Worm (Caenorhabditis elegans) whole organism, young adult: ENCODE measurements around the gene nhl-2.

Source experiments
- B0019.2 ChIP-seq: fragments of 200-800 bp; sonication (Bioruptor generic); conservative IDR thresholded peaks from 2 replicates; pipeline ENCODE4 v1.3.6; 2022; ENCODE audit warnings: missing genetic modification reagents, missing genetic modification characterization, missing compliant biosample characterization
- B0336.3 ChIP-seq: fragments of 200-800 bp; sonication (Bioruptor generic); IDR thresholded peaks from 2 replicates; pipeline ENCODE4 v1.3.6; 2022; ENCODE audit warnings: missing genetic modification characterization, missing compliant biosample characterization
- C17E4.6 ChIP-seq: fragments of 200-800 bp; sonication (Bioruptor generic); IDR thresholded peaks from 2 replicates; pipeline ENCODE4 v1.3.6; 2022; ENCODE audit warnings: missing genetic modification reagents, missing genetic modification characterization, missing compliant biosample characterization
- F10E7.11 ChIP-seq: sonication (generic microtip); optimal IDR thresholded peaks from 2 replicates; lab custom pipeline; 2017; ENCODE audit warnings: mild to moderate bottlenecking, missing genetic modification characterization, moderate library complexity, missing compliant biosample characterization
- F23B12.7 ChIP-seq: sonication (generic microtip); optimal IDR thresholded peaks from 2 replicates; lab custom pipeline; 2017; ENCODE audit warnings: missing genetic modification characterization, mild to moderate bottlenecking, missing compliant biosample characterization, antibody characterized with exemption, moderate library complexity; ENCODE audit not compliant: insufficient read depth
- F49E8.2 ChIP-seq: sonication (generic microtip); optimal IDR thresholded peaks from 3 replicates; lab custom pipeline; 2017; ENCODE audit warnings: missing genetic modification characterization, mild to moderate bottlenecking, missing compliant biosample characterization, antibody characterized with exemption, moderate library complexity; ENCODE audit not compliant: insufficient read depth
- F52B5.7 ChIP-seq: sonication (generic microtip); optimal IDR thresholded peaks from 2 replicates; lab custom pipeline; 2016; ENCODE audit warnings: mild to moderate bottlenecking, missing genetic modification characterization, missing compliant biosample characterization
- F55B11.4 ChIP-seq: sonication (generic microtip); optimal IDR thresholded peaks from 2 replicates; lab custom pipeline; 2016; ENCODE audit warnings: missing compliant biosample characterization, missing genetic modification characterization, borderline replicate concordance; ENCODE audit not compliant: insufficient read depth
- F57C9.4 ChIP-seq: sonication (generic microtip); optimal IDR thresholded peaks from 2 replicates; lab custom pipeline; 2017; ENCODE audit warnings: mild to moderate bottlenecking, missing genetic modification characterization, missing compliant biosample characterization
- T26A5.8 ChIP-seq: sonication (generic microtip); optimal IDR thresholded peaks from 2 replicates; lab custom pipeline; 2016; ENCODE audit warnings: missing genetic modification characterization, missing compliant biosample characterization
- Y53G8AR.9 ChIP-seq: fragments of 200-800 bp; sonication (Bioruptor generic); conservative IDR thresholded peaks from 2 replicates; pipeline ENCODE4 v1.3.6; 2022; ENCODE audit warnings: missing genetic modification reagents, missing genetic modification characterization, missing compliant biosample characterization
- aptf-3 ChIP-seq: fragments of 200-800 bp; sonication (Bioruptor generic); IDR thresholded peaks from 2 replicates; pipeline ENCODE4 v1.3.6; 2022; ENCODE audit warnings: missing genetic modification characterization, missing compliant biosample characterization
- athp-1 ChIP-seq: sonication (generic microtip); optimal IDR thresholded peaks from 2 replicates; lab custom pipeline; 2017; ENCODE audit warnings: mild to moderate bottlenecking, missing genetic modification characterization, missing compliant biosample characterization
- attf-3 ChIP-seq: fragments of 200-800 bp; sonication (Bioruptor generic); conservative IDR thresholded peaks from 2 replicates; pipeline ENCODE4 v1.3.6; 2022; ENCODE audit warnings: missing genetic modification reagents, missing genetic modification characterization, missing compliant biosample characterization
- ccch-3 ChIP-seq: fragments of 200-800 bp; sonication (Bioruptor generic); optimal IDR thresholded peaks from 2 replicates; lab custom pipeline; 2018; ENCODE audit warnings: mild to moderate bottlenecking, missing genetic modification characterization, missing compliant biosample characterization
- ceh-91 ChIP-seq: fragments of 200-800 bp; sonication (Bioruptor generic); IDR thresholded peaks from 2 replicates; pipeline ENCODE4 v1.3.6; 2022; ENCODE audit warnings: missing genetic modification reagents, missing genetic modification characterization, missing compliant biosample characterization
- dox-1 ChIP-seq: fragments of 200-800 bp; sonication (Bioruptor generic); IDR thresholded peaks from 2 replicates; pipeline ENCODE4 v1.3.6; 2022; ENCODE audit warnings: missing genetic modification reagents, missing genetic modification characterization, missing compliant biosample characterization
- efl-1 ChIP-seq: fragments of 150-350 bp; optimal IDR thresholded peaks from 2 replicates; lab custom pipeline; 2014; ENCODE audit warnings: missing biosample characterization, missing genetic modification reagents, missing genetic modification characterization
- gei-17 ChIP-seq: fragments of 200-800 bp; sonication (Bioruptor generic); optimal IDR thresholded peaks from 2 replicates; lab custom pipeline; 2018; ENCODE audit warnings: mild to moderate bottlenecking, missing genetic modification characterization, missing compliant biosample characterization
- him-1 ChIP-seq: sonication (generic microtip); optimal IDR thresholded peaks from 2 replicates; lab custom pipeline; 2016; ENCODE audit warnings: missing genotype, missing genetic modification reagents, missing genetic modification characterization, missing compliant biosample characterization
- hmg-1.2 ChIP-seq: fragments of 200-800 bp; sonication (Bioruptor generic); IDR thresholded peaks from 2 replicates; pipeline ENCODE4 v1.3.6; 2022; ENCODE audit warnings: missing genetic modification reagents, missing genetic modification characterization, missing compliant biosample characterization
- hmg-20 ChIP-seq: fragments of 200-800 bp; sonication (Bioruptor generic); IDR thresholded peaks from 2 replicates; pipeline ENCODE4 v1.3.6; 2022; ENCODE audit warnings: missing genetic modification reagents, missing genetic modification characterization, missing compliant biosample characterization
- lin-26 ChIP-seq: fragments of 200-800 bp; sonication (Bioruptor generic); IDR thresholded peaks from 2 replicates; pipeline ENCODE4 v1.3.6; 2022; ENCODE audit warnings: missing genetic modification reagents, missing genetic modification characterization, missing compliant biosample characterization
- lin-54 ChIP-seq: fragments of 200-800 bp; sonication (Bioruptor generic); optimal IDR thresholded peaks from 2 replicates; lab custom pipeline; 2018; ENCODE audit warnings: mild to moderate bottlenecking, missing genetic modification characterization, missing compliant biosample characterization
- lir-1 ChIP-seq: fragments of 200-800 bp; sonication (Bioruptor generic); conservative IDR thresholded peaks from 2 replicates; pipeline ENCODE4 v1.3.6; 2022; ENCODE audit warnings: missing genetic modification reagents, missing genetic modification characterization, missing compliant biosample characterization
- lsl-1 ChIP-seq: fragments of 200-800 bp; sonication (Bioruptor generic); optimal IDR thresholded peaks from 2 replicates; lab custom pipeline; 2018; ENCODE audit warnings: mild to moderate bottlenecking, missing genetic modification characterization, moderate library complexity, missing compliant biosample characterization
- lsy-27 ChIP-seq: sonication (generic microtip); optimal IDR thresholded peaks from 2 replicates; lab custom pipeline; 2017; ENCODE audit warnings: missing genetic modification characterization, mild to moderate bottlenecking, missing compliant biosample characterization, antibody characterized with exemption, missing genotype, borderline replicate concordance; ENCODE audit not compliant: insufficient read depth
- madf-3 ChIP-seq: fragments of 200-800 bp; sonication (Bioruptor generic); IDR thresholded peaks from 2 replicates; pipeline ENCODE4 v1.3.6; 2022; ENCODE audit warnings: missing genetic modification reagents, missing genetic modification characterization, missing compliant biosample characterization
- madf-6 ChIP-seq: fragments of 200-800 bp; sonication (Bioruptor generic); IDR thresholded peaks from 2 replicates; pipeline ENCODE4 v1.3.6; 2022; ENCODE audit warnings: missing genetic modification reagents, missing genetic modification characterization, missing compliant biosample characterization
- nfyb-1 ChIP-seq: fragments of 200-800 bp; sonication (Bioruptor generic); IDR thresholded peaks from 2 replicates; pipeline ENCODE4 v1.3.6; 2022; ENCODE audit warnings: missing genetic modification reagents, missing genetic modification characterization, missing compliant biosample characterization
- nhr-80 ChIP-seq: sonication (generic microtip); optimal IDR thresholded peaks from 2 replicates; lab custom pipeline; 2016; ENCODE audit warnings: missing genetic modification characterization, missing compliant biosample characterization
- rcor-1 ChIP-seq: fragments of 200-800 bp; sonication (Bioruptor generic); IDR thresholded peaks from 2 replicates; pipeline ENCODE4 v1.3.6; 2022; ENCODE audit warnings: missing genetic modification reagents, missing genetic modification characterization, missing compliant biosample characterization
- repo-1 ChIP-seq: sonication (generic microtip); optimal IDR thresholded peaks from 2 replicates; lab custom pipeline; 2017; ENCODE audit warnings: mild to moderate bottlenecking, missing genetic modification characterization, missing compliant biosample characterization
- sdz-38 ChIP-seq: sonication (generic microtip); optimal IDR thresholded peaks from 2 replicates; lab custom pipeline; 2016; ENCODE audit warnings: missing genotype, missing genetic modification characterization, missing compliant biosample characterization
- unc-62 ChIP-seq: fragments of 150-350 bp; optimal IDR thresholded peaks from 2 replicates; lab custom pipeline; 2014; ENCODE audit warnings: missing biosample characterization, missing genetic modification reagents, missing genetic modification characterization
- xnd-1 ChIP-seq: sonication (generic microtip); optimal IDR thresholded peaks from 2 replicates; lab custom pipeline; 2016; ENCODE audit warnings: missing genotype, missing genetic modification reagents, missing genetic modification characterization, missing compliant biosample characterization
- ztf-6 ChIP-seq: fragments of 200-800 bp; sonication (Bioruptor generic); IDR thresholded peaks from 2 replicates; pipeline ENCODE4 v1.3.6; 2022; ENCODE audit warnings: missing genetic modification reagents, missing genetic modification characterization, missing compliant biosample characterization

Gene nhl-2

DNA sequence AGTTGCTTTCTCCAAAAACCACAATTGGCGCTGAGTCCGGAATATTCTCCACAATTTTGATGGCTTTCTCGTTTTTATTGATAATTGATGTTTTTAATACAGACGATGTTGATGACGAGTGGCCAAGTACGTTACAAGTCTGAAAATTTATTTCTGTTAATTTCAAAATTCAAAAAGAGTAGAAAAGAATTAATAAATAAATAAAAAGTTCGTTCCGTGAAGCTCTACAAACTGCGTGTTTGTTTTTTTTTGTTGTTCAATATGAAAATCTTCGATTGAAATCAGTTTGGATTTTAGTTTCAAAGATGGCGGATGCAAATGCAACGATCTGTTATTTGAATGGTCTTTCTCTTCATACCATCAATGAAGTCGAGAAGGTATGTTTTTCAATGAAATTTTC lies 12.1 kb upstream of the nhl-2 start, which contains the start of gene F26F4.2:
Gene F26F4.2, plus strand, starts transcription at position 301 of the 400 bp plus-strand sequence.
- TF ChIP-seq lsl-1 (GFP tag; lab: Kevin White, UChicago) = no peak
- TF ChIP-seq F23B12.7 (tag; lab: Kevin White, UChicago) = no peak
- no peak for TF ChIP-seq T26A5.8 (tag; lab: Kevin White, UChicago)
- TF ChIP-seq F57C9.4 = no peak
- TF ChIP-seq gei-17 = no peak
- TF ChIP-seq madf-3 (GFP tag; lab: Robert Waterston, UW) = no peak
- no peak for TF ChIP-seq F10E7.11 (tag; lab: Kevin White, UChicago)
- TF ChIP-seq B0019.2 (GFP tag; lab: Robert Waterston, UW) = no peak
- no peak for TF ChIP-seq C17E4.6 (GFP tag; lab: Robert Waterston, UW)
- TF ChIP-seq efl-1 (GFP tag; lab: Kevin White, UChicago) = no peak
- no peak for TF ChIP-seq sdz-38 (tag; lab: Kevin White, UChicago)
- TF ChIP-seq hmg-20 (GFP tag; lab: Robert Waterston, UW) = no peak

DNA sequence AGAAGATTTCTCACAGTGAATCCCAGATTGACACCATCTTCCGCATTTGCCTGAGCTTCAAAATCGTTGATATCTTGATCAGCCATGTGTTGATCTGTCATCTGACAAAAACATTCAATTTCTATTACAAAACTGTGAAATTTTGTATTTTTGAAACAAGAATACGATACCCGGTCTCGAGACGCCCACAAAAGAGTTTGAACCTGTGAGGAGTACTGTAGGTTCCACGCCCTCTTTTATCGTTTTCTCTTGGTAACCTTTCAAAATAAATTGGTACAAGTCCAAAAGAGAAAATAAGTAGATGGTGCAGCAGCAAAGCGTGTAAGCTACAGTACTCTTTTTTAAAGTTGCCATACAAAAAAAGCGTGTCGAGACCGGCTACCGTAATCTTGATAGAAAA lies 11.1 kb upstream of the nhl-2 start, which contains the start of gene F26F4.12:
Gene F26F4.12, minus strand, starts transcription at position 101 of the 400 bp plus-strand sequence.
- TF ChIP-seq ztf-6 (GFP tag; lab: Robert Waterston, UW) (no peak), athp-1 (tag; lab: Kevin White, UChicago) (no peak), F23B12.7 (tag; lab: Kevin White, UChicago) (no peak), nhr-80 (no peak), him-1 (tag; lab: Kevin White, UChicago) (no peak), lin-26 (no peak), lin-54 (GFP tag; lab: Kevin White, UChicago) (no peak), dox-1 (GFP tag; lab: Robert Waterston, UW) (no peak), ceh-91 (GFP tag; lab: Robert Waterston, UW) (no peak), lsy-27 (tag; lab: Kevin White, UChicago) (no peak)

- no peak for TF ChIP-seq xnd-1 (tag; lab: Kevin White, UChicago)
- TF ChIP-seq ccch-3 (GFP tag; lab: Kevin White, UChicago) = no peak
- TF ChIP-seq aptf-3 = no peak
- no peak for TF ChIP-seq hmg-1.2
- no peak for TF ChIP-seq rcor-1 (GFP tag; lab: Robert Waterston, UW)
- TF ChIP-seq gei-17 = no peak
- no peak for TF ChIP-seq madf-6 (GFP tag; lab: Robert Waterston, UW)
- no peak for TF ChIP-seq unc-62 (GFP tag; lab: Kevin White, UChicago)
- no peak for TF ChIP-seq F49E8.2
- TF ChIP-seq lsl-1 (GFP tag; lab: Kevin White, UChicago) = no peak
- TF ChIP-seq Y53G8AR.9 (GFP tag; lab: Robert Waterston, UW) = no peak
- no peak for TF ChIP-seq repo-1 (tag; lab: Kevin White, UChicago)
- no peak for TF ChIP-seq attf-3 (GFP tag; lab: Robert Waterston, UW)
- no peak for TF ChIP-seq nfyb-1 (GFP tag; lab: Robert Waterston, UW)
- TF ChIP-seq F55B11.4 = no peak
- TF ChIP-seq B0336.3 = no peak
- TF ChIP-seq lir-1 = no peak
- TF ChIP-seq F52B5.7 (tag; lab: Kevin White, UChicago) = no peak
These were observed 8.0 kb upstream of the nhl-2 start, which contains the start of gene rom-1 for ce11 chrIII:4906896-4907295. rom-1 (plus strand) TSS chrIII:4907196.
